Worm (Caenorhabditis elegans): ENCODE measurements around the gene efl-1.

Gene efl-1

ce11 chrV:17000204-17000603 is 34.7 kb upstream of the efl-1 start, which contains the start of gene str-217:
TSS of gene str-217 (minus strand) at chrV:17000304.
- TF ChIP-seq tra-4 (tag; optimal IDR thresholded peaks at IDR 0.05) = no peak
- no peak for TF ChIP-seq F13C5.2 (tag; optimal IDR thresholded peaks at IDR 0.05)
- no peak for TF ChIP-seq aly-1 (tag; optimal IDR thresholded peaks at IDR 0.05)
- no peak for TF ChIP-seq tbx-11 (GFP tag; IDR thresholded peaks at IDR 0.05)
- no peak for TF ChIP-seq B0310.2 (tag; optimal IDR thresholded peaks at IDR 0.05)
- TF ChIP-seq flt-1 (GFP tag; IDR thresholded peaks at IDR 0.05) = no peak
- TF ChIP-seq sea-1 (GFP tag; conservative IDR thresholded peaks at IDR 0.05) = no peak
- TF ChIP-seq hmbx-1 (tag; optimal IDR thresholded peaks at IDR 0.05) = no peak
- no peak for TF ChIP-seq pes-1 (GFP tag; IDR thresholded peaks at IDR 0.05)
- no peak for TF ChIP-seq hnd-1 (tag; optimal IDR thresholded peaks at IDR 0.05)
- no peak for TF ChIP-seq ceh-13 (GFP tag; optimal IDR thresholded peaks at IDR 0.05)
- TF ChIP-seq hmg-4 (GFP tag; optimal IDR thresholded peaks at IDR 0.05) = no peak
- no peak for TF ChIP-seq ceh-36 (tag; optimal IDR thresholded peaks at IDR 0.05)

ce11 chrV:16992383-16992782 is 26.9 kb upstream of the efl-1 start:
- no peak for TF ChIP-seq aly-1 (tag; optimal IDR thresholded peaks at IDR 0.05)
- TF ChIP-seq tbx-37 (GFP tag; conservative IDR thresholded peaks at IDR 0.05) = no peak
- no peak for TF ChIP-seq ets-7 (tag; optimal IDR thresholded peaks at IDR 0.05)
- TF ChIP-seq hmbx-1 (tag; optimal IDR thresholded peaks at IDR 0.05) = no peak
- TF ChIP-seq tra-4 (tag; optimal IDR thresholded peaks at IDR 0.05) = no peak
- no peak for TF ChIP-seq B0310.2 (tag; optimal IDR thresholded peaks at IDR 0.05)
- TF ChIP-seq ceh-36 (tag; optimal IDR thresholded peaks at IDR 0.05) = no peak
- no peak for TF ChIP-seq sea-1 (GFP tag; conservative IDR thresholded peaks at IDR 0.05)
- no peak for TF ChIP-seq hmg-4 (GFP tag; optimal IDR thresholded peaks at IDR 0.05)
- no peak for TF ChIP-seq pes-1 (GFP tag; IDR thresholded peaks at IDR 0.05)
- no peak for TF ChIP-seq scrt-1 (GFP tag; IDR thresholded peaks at IDR 0.05)
- no peak for TF ChIP-seq tbx-11 (GFP tag; IDR thresholded peaks at IDR 0.05)
- no peak for TF ChIP-seq ama-1 (optimal IDR thresholded peaks at IDR 0.05)
- TF ChIP-seq flt-1 (GFP tag; IDR thresholded peaks at IDR 0.05) = no peak

- TF ChIP-seq F13C5.2 (tag; optimal IDR thresholded peaks at IDR 0.05) (no peak), hnd-1 (tag; optimal IDR thresholded peaks at IDR 0.05) (no peak), tbx-11 (GFP tag; IDR thresholded peaks at IDR 0.05) (no peak), ama-1 (optimal IDR thresholded peaks at IDR 0.05) (no peak), sea-1 (GFP tag; conservative IDR thresholded peaks at IDR 0.05) (no peak), ets-7 (tag; optimal IDR thresholded peaks at IDR 0.05) (no peak), tbx-37 (GFP tag; conservative IDR thresholded peaks at IDR 0.05) (no peak), hmbx-1 (tag; optimal IDR thresholded peaks at IDR 0.05) (no peak), ceh-36 (tag; optimal IDR thresholded peaks at IDR 0.05) (no peak), pes-1 (GFP tag; IDR thresholded peaks at IDR 0.05) (no peak)
Measured at ce11 chrV:16991734-16992133, 26.3 kb upstream of the efl-1 start, which contains the start of gene srz-95. TSS of gene srz-95 (plus strand) at chrV:16992034.

ce11 chrV:16988614-16989013 is 23.1 kb upstream of the efl-1 start, which contains the start of gene Y102A5C.27:
TSS of gene Y102A5C.27 (minus strand) at chrV:16988714.
- TF ChIP-seq hmg-4 (GFP tag; optimal IDR thresholded peaks at IDR 0.05) (no peak), sea-1 (GFP tag; conservative IDR thresholded peaks at IDR 0.05) (no peak), ama-1 (optimal IDR thresholded peaks at IDR 0.05) (no peak), B0310.2 (tag; optimal IDR thresholded peaks at IDR 0.05) (no peak), scrt-1 (GFP tag; IDR thresholded peaks at IDR 0.05) (no peak), hmbx-1 (tag; optimal IDR thresholded peaks at IDR 0.05) (no peak), ets-7 (tag; optimal IDR thresholded peaks at IDR 0.05) (no peak), flt-1 (GFP tag; IDR thresholded peaks at IDR 0.05) (no peak), tbx-11 (GFP tag; IDR thresholded peaks at IDR 0.05) (no peak), ceh-36 (tag; optimal IDR thresholded peaks at IDR 0.05) (no peak), F13C5.2 (tag; optimal IDR thresholded peaks at IDR 0.05) (no peak), tbx-37 (GFP tag; conservative IDR thresholded peaks at IDR 0.05) (no peak), aly-1 (tag; optimal IDR thresholded peaks at IDR 0.05) (no peak), pes-1 (GFP tag; IDR thresholded peaks at IDR 0.05) (no peak), ceh-13 (GFP tag; optimal IDR thresholded peaks at IDR 0.05) (no peak), tra-4 (tag; optimal IDR thresholded peaks at IDR 0.05) (no peak), hnd-1 (tag; optimal IDR thresholded peaks at IDR 0.05) (no peak)

ce11 chrV:16987783-16988182 is 22.3 kb upstream of the efl-1 start:
- TF ChIP-seq ets-7 (tag; optimal IDR thresholded peaks at IDR 0.05) (no peak), tbx-37 (GFP tag; conservative IDR thresholded peaks at IDR 0.05) (no peak), F13C5.2 (tag; optimal IDR thresholded peaks at IDR 0.05) (no peak), scrt-1 (GFP tag; IDR thresholded peaks at IDR 0.05) (no peak), sea-1 (GFP tag; conservative IDR thresholded peaks at IDR 0.05) (no peak), hmbx-1 (tag; optimal IDR thresholded peaks at IDR 0.05) (no peak), tra-4 (tag; optimal IDR thresholded peaks at IDR 0.05) (no peak), hmg-4 (GFP tag; optimal IDR thresholded peaks at IDR 0.05) (no peak), flt-1 (GFP tag; IDR thresholded peaks at IDR 0.05) (no peak), B0310.2 (tag; optimal IDR thresholded peaks at IDR 0.05) (no peak)

ce11 chrV:16987035-16987434 is 21.6 kb upstream of the efl-1 start, which contains the start of gene Y102A5C.40:
TSS of gene Y102A5C.40 (minus strand) at chrV:16987135.
- TF ChIP-seq aly-1 (tag; optimal IDR thresholded peaks at IDR 0.05) (no peak), B0310.2 (tag; optimal IDR thresholded peaks at IDR 0.05) (no peak), hmbx-1 (tag; optimal IDR thresholded peaks at IDR 0.05) (no peak), hmg-4 (GFP tag; optimal IDR thresholded peaks at IDR 0.05) (no peak), F13C5.2 (tag; optimal IDR thresholded peaks at IDR 0.05) (no peak)

ce11 chrV:16980368-16980767 is 14.9 kb upstream of the efl-1 start, which contains the start of gene srz-54:
TSS of gene srz-54 (plus strand) at chrV:16980668.
- no peak for TF ChIP-seq B0310.2 (tag; optimal IDR thresholded peaks at IDR 0.05)
- TF ChIP-seq ceh-13 (GFP tag; optimal IDR thresholded peaks at IDR 0.05) = no peak

ce11 chrV:16974919-16975318 is 9.4 kb upstream of the efl-1 start, which contains the start of gene srx-54:
TSS of gene srx-54 (plus strand) at chrV:16975219.
- TF ChIP-seq ama-1 (optimal IDR thresholded peaks at IDR 0.05) (no peak), ets-7 (tag; optimal IDR thresholded peaks at IDR 0.05) (no peak), F13C5.2 (tag; optimal IDR thresholded peaks at IDR 0.05) (no peak), hmg-4 (GFP tag; optimal IDR thresholded peaks at IDR 0.05) (no peak), sea-1 (GFP tag; conservative IDR thresholded peaks at IDR 0.05) (no peak), aly-1 (tag; optimal IDR thresholded peaks at IDR 0.05) (no peak), ceh-13 (GFP tag; optimal IDR thresholded peaks at IDR 0.05) (no peak), tbx-37 (GFP tag; conservative IDR thresholded peaks at IDR 0.05) (no peak), hmbx-1 (tag; optimal IDR thresholded peaks at IDR 0.05) (no peak), hnd-1 (tag; optimal IDR thresholded peaks at IDR 0.05) (no peak), B0310.2 (tag; optimal IDR thresholded peaks at IDR 0.05) (no peak), tbx-11 (GFP tag; IDR thresholded peaks at IDR 0.05) (no peak), scrt-1 (GFP tag; IDR thresholded peaks at IDR 0.05) (no peak), ceh-36 (tag; optimal IDR thresholded peaks at IDR 0.05) (no peak), flt-1 (GFP tag; IDR thresholded peaks at IDR 0.05) (no peak), tra-4 (tag; optimal IDR thresholded peaks at IDR 0.05) (no peak), pes-1 (GFP tag; IDR thresholded peaks at IDR 0.05) (no peak)

Data from whole organism, early embryonic.